Worm (Caenorhabditis elegans): Measurements from ENCODE around the gene C04G2.5.

Gene C04G2.5

ce11 chrIV:10062728-10063127, 32.3 kb downstream of the C04G2.5 start, which contains the start of gene ipla-7 (continued):
- TF ChIP-seq php-3 (GFP tag; IDR thresholded peaks at IDR 0.05) (no peak), hlh-30 (tag; optimal IDR thresholded peaks at IDR 0.05; ENCODE audit: insufficient read depth) (peak; percentile 67)

- no peak for TF ChIP-seq nhr-25 (tag; optimal IDR thresholded peaks at IDR 0.05; ENCODE audit: borderline replicate concordance, insufficient read depth)
- no peak for TF ChIP-seq mdl-1 (tag; optimal IDR thresholded peaks at IDR 0.05)
- no peak for TF ChIP-seq spr-1 (tag; optimal IDR thresholded peaks at IDR 0.05)
- peak; percentile 2 for TF ChIP-seq pqm-1 (tag; optimal IDR thresholded peaks at IDR 0.05)
- TF ChIP-seq nhr-41 (GFP tag; IDR thresholded peaks at IDR 0.05), result no peak
- TF ChIP-seq snpc-1.2 (GFP tag; IDR thresholded peaks at IDR 0.05), result no peak
- TF ChIP-seq F37D6.2 (tag; optimal IDR thresholded peaks at IDR 0.05), result no peak
- no peak for TF ChIP-seq daf-16 (GFP tag; optimal IDR thresholded peaks at IDR 0.05)
- peak; percentile 50 for TF ChIP-seq daf-16 (tag; optimal IDR thresholded peaks at IDR 0.05)
- no peak for TF ChIP-seq ceh-20 (GFP tag; IDR thresholded peaks at IDR 0.05)
- peak; percentile 34 for TF ChIP-seq dmd-6 (GFP tag; IDR thresholded peaks at IDR 0.05)
- peak; percentile 59 for TF ChIP-seq aha-1 (tag)
- no peak for TF ChIP-seq F49E8.2 (tag; optimal IDR thresholded peaks at IDR 0.05; ENCODE audit: borderline replicate concordance)
Observed at ce11 chrIV:10060795-10061194, 34.3 kb downstream of the C04G2.5 start.

DNA sequence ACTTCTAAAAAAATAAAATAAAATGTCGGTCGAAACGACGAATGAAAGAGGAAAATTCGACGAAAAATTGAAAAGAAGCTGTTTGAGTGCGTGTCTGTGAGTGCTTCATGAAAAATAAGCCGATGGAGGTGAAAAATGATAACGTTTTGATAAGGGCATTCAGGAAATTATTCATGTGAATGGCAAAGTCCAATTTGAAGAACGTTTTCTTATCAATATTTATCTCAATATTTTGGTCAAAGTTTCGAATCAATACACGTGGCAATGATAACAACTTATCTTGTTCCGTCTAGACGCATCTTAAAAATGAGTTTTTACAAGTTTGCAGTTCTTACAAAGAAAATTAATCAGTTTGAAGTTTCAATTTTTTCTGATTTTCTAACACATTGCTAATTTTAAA, 35.9 kb downstream of the C04G2.5 start:
- peak; percentile 41 for TF ChIP-seq nhr-77 (tag; optimal IDR thresholded peaks at IDR 0.05)
- TF ChIP-seq zag-1 (tag; optimal IDR thresholded peaks at IDR 0.05), result no peak
- peak; percentile 65; the same call in 1 of the 2 replicates for TF ChIP-seq php-3 (GFP tag; IDR thresholded peaks at IDR 0.05)
- no peak for TF ChIP-seq F44E2.7 (GFP tag; IDR thresholded peaks at IDR 0.05)
- no peak for TF ChIP-seq nhr-25 (tag; optimal IDR thresholded peaks at IDR 0.05; ENCODE audit: borderline replicate concordance, insufficient read depth)
- TF ChIP-seq D1046.2 (GFP tag; IDR thresholded peaks at IDR 0.05), result no peak
- no peak for TF ChIP-seq snpc-4 (tag; optimal IDR thresholded peaks at IDR 0.05)
- peak in 1 of 2 experiments; percentile 47 for TF ChIP-seq mdl-1 (tag; optimal IDR thresholded peaks at IDR 0.05)
- TF ChIP-seq F10B5.3 (tag; optimal IDR thresholded peaks at IDR 0.05), result no peak
- TF ChIP-seq skn-1 (tag; optimal IDR thresholded peaks at IDR 0.05), result no peak
- no peak for TF ChIP-seq Y48G9A.11 (GFP tag; IDR thresholded peaks at IDR 0.05)
- no peak for TF ChIP-seq ztf-11 (tag; optimal IDR thresholded peaks at IDR 0.05)
- peak in 1 of 2 experiments; percentile 1 for TF ChIP-seq lsy-2 (tag; optimal IDR thresholded peaks at IDR 0.05)
- TF ChIP-seq snpc-1.2 (GFP tag; IDR thresholded peaks at IDR 0.05), result no peak
- peak; percentile 57 for TF ChIP-seq nhr-28 (tag; optimal IDR thresholded peaks at IDR 0.05)
- TF ChIP-seq mes-2 (tag; optimal IDR thresholded peaks at IDR 0.05; ENCODE audit: poor library complexity, severe bottlenecking), result no peak
- no peak for TF ChIP-seq fos-1 (tag; optimal IDR thresholded peaks at IDR 0.05)
- no peak for TF ChIP-seq ceh-32 (tag; optimal IDR thresholded peaks at IDR 0.05; ENCODE audit: poor library complexity)
- no peak for TF ChIP-seq ceh-28 (tag; optimal IDR thresholded peaks at IDR 0.05)
- TF ChIP-seq ZK337.2 (GFP tag; IDR thresholded peaks at IDR 0.05), result no peak
- peak; percentile 63; the same call in 1 of the 2 replicates for TF ChIP-seq tra-1 (GFP tag; IDR thresholded peaks at IDR 0.05)
- no peak for TF ChIP-seq attf-4 (tag; optimal IDR thresholded peaks at IDR 0.05)
- TF ChIP-seq hlh-30 (tag; optimal IDR thresholded peaks at IDR 0.05; ENCODE audit: insufficient read depth), result peak; percentile 44
- TF ChIP-seq nhr-10 (tag; optimal IDR thresholded peaks at IDR 0.05), result no peak
- TF ChIP-seq spr-3 (GFP tag; optimal IDR thresholded peaks at IDR 0.05), result no peak
- no peak for TF ChIP-seq R02D3.7 (tag; optimal IDR thresholded peaks at IDR 0.05)
- TF ChIP-seq mep-1 (tag; optimal IDR thresholded peaks at IDR 0.05), result no peak
- TF ChIP-seq T20F7.1 (GFP tag; optimal IDR thresholded peaks at IDR 0.05), result peak; percentile 21
- no peak for TF ChIP-seq lim-7 (GFP tag; IDR thresholded peaks at IDR 0.05)
- peak; percentile 91 for TF ChIP-seq pqm-1 (tag; optimal IDR thresholded peaks at IDR 0.05)
- peak in 1 of 2 experiments; percentile 38 for TF ChIP-seq daf-16 (GFP tag; optimal IDR thresholded peaks at IDR 0.05)
- TF ChIP-seq daf-16 (tag; optimal IDR thresholded peaks at IDR 0.05), result peak; percentile 88
- no peak for TF ChIP-seq dmd-9 (GFP tag; IDR thresholded peaks at IDR 0.05)
- TF ChIP-seq lin-29 (GFP tag; IDR thresholded peaks at IDR 0.05), result no peak
- no peak for TF ChIP-seq hmg-1.1 (GFP tag; IDR thresholded peaks at IDR 0.05)
- no peak for TF ChIP-seq set-16 (GFP tag; IDR thresholded peaks at IDR 0.05)
- peak; percentile 90 for TF ChIP-seq dmd-6 (GFP tag; IDR thresholded peaks at IDR 0.05)
- TF ChIP-seq daf-19 (GFP tag; conservative IDR thresholded peaks at IDR 0.05), result no peak
- no peak for TF ChIP-seq egl-43 (GFP tag; IDR thresholded peaks at IDR 0.05)
- no peak for TF ChIP-seq zfp-3 (GFP tag; conservative IDR thresholded peaks at IDR 0.05)

Data from whole organism, L4 larva.